Fruit fly (Drosophila melanogaster) whole organism, embryonic: Measurements from ENCODE around the gene deltaCOP.

ENCODE experiments used
- Ada2b ChIP-seq: fragments of 200-800 bp; sonication (Bioruptor generic); IDR thresholded peaks from 2 replicates; pipeline ENCODE4 v1.3.6; 2022; ENCODE audit warnings: missing biosample characterization, missing genetic modification characterization
- Aef1 ChIP-seq: fragments of 200-800 bp; sonication (Bioruptor generic); IDR thresholded peaks from 3 replicates; pipeline ENCODE4 v1.3.6; 2022; ENCODE audit warnings: missing biosample characterization, missing genetic modification characterization
- Atf6 ChIP-seq: fragments of 200-800 bp; sonication (Bioruptor generic); IDR thresholded peaks from 2 replicates; pipeline ENCODE4 v1.3.6; 2022; ENCODE audit warnings: missing biosample characterization, missing genetic modification characterization
- CG10431 ChIP-seq: fragments of 200-800 bp; sonication (Bioruptor generic); optimal IDR thresholded peaks from 3 replicates; lab custom pipeline; 2018; ENCODE audit warnings: missing biosample characterization, mild to moderate bottlenecking, missing genetic modification characterization
- CG11456 ChIP-seq: fragments of 200-800 bp; sonication (Bioruptor generic); IDR thresholded peaks from 3 replicates; pipeline ENCODE4 v1.3.6; 2022; ENCODE audit warnings: missing biosample characterization, missing genetic modification characterization
- CG12071 ChIP-seq: fragments of 200-800 bp; sonication (Bioruptor generic); optimal IDR thresholded peaks from 3 replicates; lab custom pipeline; 2018; ENCODE audit warnings: missing biosample characterization, mild to moderate bottlenecking, missing genetic modification characterization
- CG12219 ChIP-seq: fragments of 200-800 bp; sonication (Bioruptor generic); optimal IDR thresholded peaks from 3 replicates; lab custom pipeline; 2018; ENCODE audit warnings: missing biosample characterization, mild to moderate bottlenecking, missing genetic modification characterization
- CG12942 ChIP-seq: fragments of 200-800 bp; sonication (Bioruptor generic); optimal IDR thresholded peaks from 3 replicates; lab custom pipeline; 2016; ENCODE audit warnings: missing biosample characterization, missing genetic modification characterization
- CG15696 ChIP-seq: fragments of 200-800 bp; sonication (Bioruptor generic); optimal IDR thresholded peaks from 2 replicates; lab custom pipeline; 2019; ENCODE audit warnings: missing biosample characterization, mild to moderate bottlenecking, missing genetic modification characterization, moderate library complexity
- CG16863 ChIP-seq: fragments of 200-800 bp; sonication (Bioruptor generic); optimal IDR thresholded peaks from 3 replicates; lab custom pipeline; 2016; ENCODE audit warnings: missing biosample characterization, missing genetic modification characterization
- CG17328 ChIP-seq: fragments of 200-800 bp; sonication (Bioruptor generic); IDR thresholded peaks from 2 replicates; pipeline ENCODE4 v1.3.6; 2022; ENCODE audit warnings: missing biosample characterization, missing genetic modification characterization
- CG17359 ChIP-seq: fragments of 200-800 bp; sonication (Bioruptor generic); optimal IDR thresholded peaks from 3 replicates; lab custom pipeline; 2018; ENCODE audit warnings: missing biosample characterization, mild to moderate bottlenecking, missing genetic modification characterization, moderate library complexity
- CG2678 ChIP-seq: fragments of 200-800 bp; sonication (Bioruptor generic); optimal IDR thresholded peaks from 3 replicates; lab custom pipeline; 2019; ENCODE audit warnings: missing biosample characterization, mild to moderate bottlenecking, missing genetic modification characterization, moderate library complexity
- CG30020 ChIP-seq: fragments of 200-800 bp; optimal IDR thresholded peaks from 2 replicates; lab custom pipeline; 2019; ENCODE audit warnings: missing biosample characterization, mild to moderate bottlenecking, missing genetic modification characterization, moderate library complexity
- CG30403 ChIP-seq: fragments of 200-800 bp; sonication (Bioruptor generic); optimal IDR thresholded peaks from 3 replicates; lab custom pipeline; 2016; ENCODE audit warnings: missing biosample characterization, missing genetic modification characterization
- CG3281 ChIP-seq: fragments of 200-800 bp; sonication (Bioruptor generic); optimal IDR thresholded peaks from 3 replicates; lab custom pipeline; 2017; ENCODE audit warnings: missing biosample characterization, mild to moderate bottlenecking, missing genetic modification characterization
- CG5953 ChIP-seq: fragments of 200-800 bp; sonication (Bioruptor generic); IDR thresholded peaks from 2 replicates; pipeline ENCODE4 v1.3.6; 2022; ENCODE audit warnings: missing biosample characterization, missing genetic modification characterization
- CG6272 ChIP-seq: fragments of 200-800 bp; sonication (Bioruptor generic); IDR thresholded peaks from 2 replicates; pipeline ENCODE4 v1.3.6; 2022; ENCODE audit warnings: missing biosample characterization, missing genetic modification characterization
- CG6689 ChIP-seq: fragments of 200-800 bp; sonication (Bioruptor generic); IDR thresholded peaks from 2 replicates; pipeline ENCODE4 v1.3.6; 2022; ENCODE audit warnings: missing biosample characterization, missing genetic modification characterization
- CG6813 ChIP-seq: fragments of 200-800 bp; sonication (Bioruptor generic); optimal IDR thresholded peaks from 2 replicates; lab custom pipeline; 2017; ENCODE audit warnings: missing biosample characterization, missing genetic modification characterization, mild to moderate bottlenecking, moderate library complexity, missing genetic modification reagents
- CG7928 ChIP-seq: fragments of 200-800 bp; sonication (Bioruptor generic); optimal IDR thresholded peaks from 2 replicates; lab custom pipeline; 2017; ENCODE audit warnings: missing biosample characterization, mild to moderate bottlenecking, missing genetic modification characterization
- CG8290 ChIP-seq, 3 experiments: fragments of 200-800 bp; sonication (Bioruptor generic); optimal IDR thresholded peaks; 2 replicates each; lab custom pipeline; 2016 to 2019; ENCODE audit warnings: missing biosample characterization in 3 of 3, missing genetic modification characterization in 3 of 3, mild to moderate bottlenecking in 2 of 3, moderate library complexity in 1 of 3
- D19A ChIP-seq: fragments of 200-800 bp; optimal IDR thresholded peaks from 3 replicates; lab custom pipeline; 2019; ENCODE audit warnings: missing biosample characterization, mild to moderate bottlenecking, missing genetic modification characterization, moderate library complexity
- Deaf1 ChIP-seq: fragments of 200-800 bp; optimal IDR thresholded peaks from 3 replicates; lab custom pipeline; 2019; ENCODE audit warnings: missing biosample characterization, mild to moderate bottlenecking, missing genetic modification characterization, moderate library complexity
- Dref ChIP-seq: fragments of 200-800 bp; sonication (Bioruptor generic); IDR thresholded peaks from 2 replicates; pipeline ENCODE4 v1.3.6; 2022; ENCODE audit warnings: missing biosample characterization, missing genetic modification characterization
- H15 ChIP-seq: fragments of 200-800 bp; sonication (Bioruptor generic); IDR thresholded peaks from 3 replicates; pipeline ENCODE4 v1.3.6; 2022; ENCODE audit warnings: missing biosample characterization, missing genetic modification characterization
- H2.0 ChIP-seq: fragments of 200-800 bp; sonication (Bioruptor generic); IDR thresholded peaks from 2 replicates; pipeline ENCODE4 v1.3.6; 2022; ENCODE audit warnings: missing biosample characterization, missing genetic modification characterization
- HLH3B ChIP-seq: fragments of 200-800 bp; sonication (Bioruptor generic); IDR thresholded peaks from 2 replicates; pipeline ENCODE4 v1.3.6; 2022; ENCODE audit warnings: missing biosample characterization, missing genetic modification characterization
- HmgZ ChIP-seq: fragments of 200-800 bp; sonication (Bioruptor generic); optimal IDR thresholded peaks from 2 replicates; lab custom pipeline; 2018; ENCODE audit warnings: missing biosample characterization, mild to moderate bottlenecking, missing genetic modification characterization
- Rx ChIP-seq: fragments of 200-800 bp; sonication (Bioruptor generic); IDR thresholded peaks from 2 replicates; pipeline ENCODE4 v1.3.6; 2022; ENCODE audit warnings: missing biosample characterization, missing genetic modification characterization
- Spps ChIP-seq: fragments of 200-800 bp; sonication (Bioruptor generic); optimal IDR thresholded peaks from 2 replicates; lab custom pipeline; 2018; ENCODE audit warnings: missing biosample characterization, mild to moderate bottlenecking, missing genetic modification characterization
- Taf1 ChIP-seq: fragments of 200-800 bp; sonication (Bioruptor generic); IDR thresholded peaks from 2 replicates; pipeline ENCODE4 v1.3.6; 2022; ENCODE audit warnings: missing biosample characterization, missing genetic modification characterization
- abd-A ChIP-seq: fragments of 200-800 bp; sonication (Bioruptor generic); optimal IDR thresholded peaks from 3 replicates; lab custom pipeline; 2019; ENCODE audit warnings: missing biosample characterization, mild to moderate bottlenecking, missing genetic modification characterization, moderate library complexity
- ac ChIP-seq: fragments of 200-800 bp; sonication (Bioruptor generic); optimal IDR thresholded peaks from 3 replicates; lab custom pipeline; 2017; ENCODE audit warnings: missing biosample characterization, mild to moderate bottlenecking, missing genetic modification characterization
- ap ChIP-seq: fragments of 200-800 bp; sonication (Bioruptor generic); IDR thresholded peaks from 2 replicates; pipeline ENCODE4 v1.3.6; 2022; ENCODE audit warnings: missing biosample characterization, missing genetic modification characterization
- bcd ChIP-seq: fragments of 200-800 bp; sonication (Bioruptor generic); optimal IDR thresholded peaks from 2 replicates; lab custom pipeline; 2017; ENCODE audit warnings: missing biosample characterization, mild to moderate bottlenecking, missing genetic modification characterization
- bsh ChIP-seq, 2 experiments: fragments of 200-800 bp; sonication (Bioruptor generic); optimal IDR thresholded peaks; 2 replicates each; lab custom pipeline; 2017 to 2018; ENCODE audit warnings: mild to moderate bottlenecking in 2 of 2, missing biosample characterization in 2 of 2, missing genetic modification characterization in 2 of 2, moderate library complexity in 1 of 2
- dan ChIP-seq: fragments of 200-800 bp; sonication (Bioruptor generic); IDR thresholded peaks from 2 replicates; pipeline ENCODE4 v1.3.6; 2022; ENCODE audit warnings: missing biosample characterization, missing genetic modification characterization
- dpn ChIP-seq, 2 experiments: fragments of 200-800 bp; sonication (Bioruptor generic); optimal IDR thresholded peaks; 3 replicates each; lab custom pipeline; 2016; ENCODE audit warnings: missing biosample characterization in 2 of 2, missing genetic modification characterization in 2 of 2
- esg ChIP-seq: fragments of 200-800 bp; sonication (Bioruptor generic); conservative IDR thresholded peaks from 2 replicates; pipeline ENCODE4 v1.3.6; 2022; ENCODE audit warnings: missing biosample characterization, missing genetic modification characterization
- h ChIP-seq: fragments of >200 bp; optimal IDR thresholded peaks from 2 replicates; lab custom pipeline; 2017
- hbn ChIP-seq: fragments of 200-800 bp; sonication (Bioruptor generic); IDR thresholded peaks from 2 replicates; pipeline ENCODE4 v1.3.6; 2022; ENCODE audit warnings: missing biosample characterization, missing genetic modification characterization; ENCODE audit not compliant: partially characterized antibody
- jing ChIP-seq: fragments of 200-800 bp; sonication (Bioruptor generic); optimal IDR thresholded peaks from 2 replicates; lab custom pipeline; 2018; ENCODE audit warnings: missing biosample characterization, mild to moderate bottlenecking, missing genetic modification characterization
- sisA ChIP-seq: fragments of 200-800 bp; sonication (Bioruptor generic); IDR thresholded peaks from 2 replicates; pipeline ENCODE4 v1.3.6; 2022; ENCODE audit warnings: missing biosample characterization, missing genetic modification characterization
- slbo ChIP-seq: fragments of 200-800 bp; sonication (Bioruptor generic); IDR thresholded peaks from 2 replicates; pipeline ENCODE4 v1.3.6; 2022; ENCODE audit warnings: missing biosample characterization, missing genetic modification characterization
- so ChIP-seq: fragments of 200-800 bp; sonication (Bioruptor generic); IDR thresholded peaks from 3 replicates; pipeline ENCODE4 v1.3.6; 2022; ENCODE audit warnings: missing biosample characterization, missing genetic modification characterization
- sob ChIP-seq: fragments of 200-800 bp; sonication (Bioruptor generic); IDR thresholded peaks from 2 replicates; pipeline ENCODE4 v1.3.6; 2022; ENCODE audit warnings: missing biosample characterization, missing genetic modification characterization
- unc-4 ChIP-seq: fragments of 200-800 bp; sonication (Bioruptor generic); IDR thresholded peaks from 2 replicates; pipeline ENCODE4 v1.3.6; 2022; ENCODE audit warnings: missing biosample characterization, missing genetic modification characterization; ENCODE audit not compliant: partially characterized antibody
- yki ChIP-seq: fragments of >200 bp; optimal IDR thresholded peaks from 3 replicates; lab custom pipeline; 2018
- zf30C ChIP-seq: fragments of 200-800 bp; sonication (Bioruptor generic); optimal IDR thresholded peaks from 3 replicates; lab custom pipeline; 2018; ENCODE audit warnings: missing biosample characterization, mild to moderate bottlenecking, missing genetic modification characterization

deltaCOP gene

DNA sequence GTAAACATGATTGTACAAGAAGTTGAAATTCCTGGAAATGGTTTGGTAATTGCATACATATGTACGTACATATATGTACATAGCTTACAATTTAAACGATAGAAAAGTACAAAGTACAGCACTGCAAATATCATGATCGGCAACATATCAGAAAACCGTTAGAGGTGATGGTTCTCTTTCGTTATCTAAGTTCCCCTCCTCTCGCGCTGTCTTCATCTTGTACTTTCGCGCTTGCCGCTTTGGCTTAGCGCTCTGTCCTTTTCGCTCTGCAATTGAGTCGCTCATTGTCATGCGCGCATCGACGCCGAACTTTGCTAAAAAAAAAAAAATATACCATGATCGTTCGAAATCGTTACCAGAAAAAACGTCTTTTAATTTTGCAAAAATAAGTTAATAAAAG, 42.4 kb upstream of the deltaCOP start:
- no peak for TF ChIP-seq unc-4 (GFP tag; lab: Robert Waterston, UW)
- no peak for TF ChIP-seq CG15696 (tag; lab: Kevin White, UChicago)
- TF ChIP-seq dan (GFP tag; lab: Robert Waterston, UW), result no peak
- TF ChIP-seq CG2678 (tag; lab: Kevin White, UChicago), result no peak
- TF ChIP-seq dpn (GFP tag; optimal IDR thresholded peaks at IDR 0.05; lab: Kevin White, UChicago), result no peak
- no peak for TF ChIP-seq CG6689
- TF ChIP-seq CG10431 (GFP tag; lab: Kevin White, UChicago), result no peak
- no peak for TF ChIP-seq Spps (tag; lab: Kevin White, UChicago)
- no peak for TF ChIP-seq CG7928
- no peak for TF ChIP-seq CG6272 (GFP tag; lab: Robert Waterston, UW)
- TF ChIP-seq HLH3B (GFP tag; lab: Robert Waterston, UW), result no peak
- no peak for TF ChIP-seq D19A (tag; lab: Kevin White, UChicago)

- TF ChIP-seq Deaf1 (tag; lab: Kevin White, UChicago) (no peak), esg (no peak), hbn (GFP tag; lab: Robert Waterston, UW) (no peak), Aef1 (GFP tag; lab: Robert Waterston, UW) (no peak), h (lab: Kevin White, UChicago) (no peak), CG17359 (tag; lab: Kevin White, UChicago) (no peak), zf30C (GFP tag; lab: Kevin White, UChicago) (no peak), CG6813 (no peak), jing (no peak), ap (GFP tag; lab: Robert Waterston, UW) (no peak), bsh (GFP tag; optimal IDR thresholded peaks at IDR 0.05; lab: Kevin White, UChicago) (no peak)
Observed at dm6 chrX:1903077-1903476, 41.5 kb upstream of the deltaCOP start, which contains the start of gene CG32801. TSS of gene CG32801 (minus strand) at chrX:1903177.

dm6 chrX:1901605-1902136, 40.1 kb upstream of the deltaCOP start, which contains the start of gene Ldaf1:
TSS of gene Ldaf1 (minus strand) at chrX:1901911.
- no peak for TF ChIP-seq slbo (GFP tag; lab: Robert Waterston, UW)
- TF ChIP-seq CG8290 (GFP tag; optimal IDR thresholded peaks at IDR 0.05; lab: Kevin White, UChicago), result no peak
- peak in 1 of 2 experiments; percentile 5 for TF ChIP-seq CG8290 (tag; optimal IDR thresholded peaks at IDR 0.05; lab: Kevin White, UChicago)
- no peak for TF ChIP-seq Rx (GFP tag; lab: Robert Waterston, UW)
- TF ChIP-seq CG3281 (GFP tag; lab: Kevin White, UChicago), result peak; percentile 20
- no peak for TF ChIP-seq CG12071 (GFP tag; lab: Kevin White, UChicago)
- no peak for TF ChIP-seq bcd
- no peak for TF ChIP-seq CG30020 (tag; lab: Kevin White, UChicago)
- TF ChIP-seq sisA (GFP tag; lab: Robert Waterston, UW), result no peak
- TF ChIP-seq sob, result no peak
- TF ChIP-seq CG12942 (GFP tag; lab: Kevin White, UChicago), result no peak
- no peak for TF ChIP-seq yki (lab: Kevin White, UChicago)
- no peak for TF ChIP-seq CG12219 (GFP tag; lab: Kevin White, UChicago)
- TF ChIP-seq Ada2b, result no peak
- TF ChIP-seq CG30403 (GFP tag; lab: Kevin White, UChicago), result no peak
- peak; percentile 22 for TF ChIP-seq CG10431 (GFP tag; lab: Kevin White, UChicago)
- no peak for TF ChIP-seq CG5953 (GFP tag; lab: Robert Waterston, UW)
- no peak for TF ChIP-seq H15 (GFP tag; lab: Robert Waterston, UW)
- no peak for TF ChIP-seq ac
- TF ChIP-seq abd-A (tag; lab: Kevin White, UChicago), result no peak
- no peak for TF ChIP-seq Taf1 (GFP tag; lab: Robert Waterston, UW)
- TF ChIP-seq Dref (GFP tag; lab: Robert Waterston, UW), result peak; percentile 48
- no peak for TF ChIP-seq CG11456 (GFP tag; lab: Robert Waterston, UW)
- TF ChIP-seq HmgZ, result peak; percentile 24
- TF ChIP-seq Atf6 (GFP tag; lab: Robert Waterston, UW), result no peak
- no peak for TF ChIP-seq so (GFP tag; lab: Robert Waterston, UW)
- no peak for TF ChIP-seq CG17328 (GFP tag; lab: Robert Waterston, UW)
- TF ChIP-seq H2.0, result no peak
- no peak for TF ChIP-seq CG16863 (GFP tag; lab: Kevin White, UChicago)
